Worm (Caenorhabditis elegans) whole organism, early embryonic: ENCODE results near the gene C14B9.3.

Experiments
- B0310.2 ChIP-seq: sonication (generic microtip); optimal IDR thresholded peaks from 2 replicates; lab custom pipeline; 2016; ENCODE audit warnings: mild to moderate bottlenecking, missing genetic modification characterization, missing compliant biosample characterization
- F13C5.2 ChIP-seq: sonication (generic microtip); optimal IDR thresholded peaks from 2 replicates; lab custom pipeline; 2017; ENCODE audit warnings: mild to moderate bottlenecking, missing genetic modification characterization, inconsistent platforms, missing compliant biosample characterization
- aly-1 ChIP-seq: sonication (generic microtip); optimal IDR thresholded peaks from 2 replicates; lab custom pipeline; 2016; ENCODE audit warnings: missing genetic modification characterization, missing compliant biosample characterization
- ama-1 ChIP-seq: fragments of 150-350 bp; optimal IDR thresholded peaks from 2 replicates; lab custom pipeline; 2014
- ceh-13 ChIP-seq: fragments of 200-800 bp; sonication (Bioruptor generic); optimal IDR thresholded peaks from 2 replicates; lab custom pipeline; 2018; ENCODE audit warnings: mild to moderate bottlenecking, missing genetic modification characterization, missing compliant biosample characterization
- ceh-36 ChIP-seq: sonication (generic microtip); optimal IDR thresholded peaks from 2 replicates; lab custom pipeline; 2016; ENCODE audit warnings: missing genetic modification characterization, inconsistent platforms, missing compliant biosample characterization
- ets-7 ChIP-seq: sonication (generic microtip); optimal IDR thresholded peaks from 2 replicates; lab custom pipeline; 2016; ENCODE audit warnings: missing genotype, missing genetic modification characterization, missing compliant biosample characterization
- flt-1 ChIP-seq: fragments of 200-800 bp; sonication (Bioruptor generic); IDR thresholded peaks from 2 replicates; pipeline ENCODE4 v1.3.6; 2022; ENCODE audit warnings: missing genetic modification characterization, missing compliant biosample characterization
- hmbx-1 ChIP-seq: sonication (generic microtip); optimal IDR thresholded peaks from 2 replicates; lab custom pipeline; 2016; ENCODE audit warnings: mild to moderate bottlenecking, missing genetic modification characterization, missing compliant biosample characterization
- hmg-4 ChIP-seq: fragments of 200-800 bp; sonication (Bioruptor generic); optimal IDR thresholded peaks from 2 replicates; lab custom pipeline; 2018; ENCODE audit warnings: mild to moderate bottlenecking, missing genetic modification characterization, missing compliant biosample characterization
- hnd-1 ChIP-seq: sonication (generic microtip); optimal IDR thresholded peaks from 2 replicates; lab custom pipeline; 2016; ENCODE audit warnings: missing genetic modification characterization, missing compliant biosample characterization
- pes-1 ChIP-seq: fragments of 200-800 bp; sonication (Bioruptor generic); IDR thresholded peaks from 2 replicates; pipeline ENCODE4 v1.3.6; 2022; ENCODE audit warnings: missing genetic modification reagents, missing genetic modification characterization, missing compliant biosample characterization
- scrt-1 ChIP-seq: fragments of 200-800 bp; sonication (Bioruptor generic); IDR thresholded peaks from 2 replicates; pipeline ENCODE4 v1.3.6; 2022; ENCODE audit warnings: missing genetic modification characterization, missing compliant biosample characterization
- sea-1 ChIP-seq: fragments of 200-800 bp; sonication (Bioruptor generic); conservative IDR thresholded peaks from 2 replicates; pipeline ENCODE4 v1.3.6; 2022; ENCODE audit warnings: missing genetic modification characterization, missing compliant biosample characterization
- tbx-11 ChIP-seq: fragments of 200-800 bp; sonication (Bioruptor generic); IDR thresholded peaks from 2 replicates; pipeline ENCODE4 v1.3.6; 2022; ENCODE audit warnings: missing genetic modification characterization, missing compliant biosample characterization
- tbx-37 ChIP-seq: fragments of 200-800 bp; sonication (Bioruptor generic); conservative IDR thresholded peaks from 2 replicates; pipeline ENCODE4 v1.3.6; 2022; ENCODE audit warnings: missing genetic modification reagents, missing genetic modification characterization, missing compliant biosample characterization
- tra-4 ChIP-seq: sonication (generic microtip); optimal IDR thresholded peaks from 2 replicates; lab custom pipeline; 2017; ENCODE audit warnings: missing genetic modification characterization, missing compliant biosample characterization

The C14B9.3 gene

DNA sequence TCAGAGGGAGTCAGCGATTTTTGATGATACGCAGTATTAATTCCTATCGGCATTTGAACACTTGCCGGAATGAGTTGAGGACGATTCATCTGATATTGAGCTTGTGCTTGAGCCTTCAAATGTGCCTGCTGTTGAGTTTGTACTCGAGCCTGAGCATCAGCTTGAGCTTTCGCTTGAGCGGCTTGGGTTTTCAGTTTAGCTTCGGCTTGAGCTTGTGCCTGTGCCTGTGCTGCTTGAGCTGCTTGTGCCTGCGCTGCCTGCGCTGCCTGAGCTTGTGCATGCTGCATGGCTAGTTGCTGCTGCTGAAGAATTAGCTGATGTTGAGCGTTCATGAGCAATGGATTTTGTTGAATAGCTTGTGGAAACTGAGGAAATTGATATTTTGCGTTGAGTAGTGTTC lies 7.3 kb downstream of the C14B9.3 start:
- TF ChIP-seq tbx-37 (GFP tag; lab: Robert Waterston, UW), result no peak

- TF ChIP-seq ceh-36 (tag; lab: Kevin White, UChicago) (no peak), ama-1 (no peak), flt-1 (GFP tag; lab: Robert Waterston, UW) (no peak), tbx-11 (GFP tag; lab: Robert Waterston, UW) (no peak), tbx-37 (GFP tag; lab: Robert Waterston, UW) (no peak), hmbx-1 (no peak), scrt-1 (GFP tag; lab: Robert Waterston, UW) (no peak), F13C5.2 (tag; lab: Kevin White, UChicago) (no peak), ets-7 (no peak), aly-1 (tag; lab: Kevin White, UChicago) (no peak), B0310.2 (no peak), hmg-4 (no peak), hnd-1 (no peak), tra-4 (no peak), sea-1 (GFP tag; lab: Robert Waterston, UW) (no peak), ceh-13 (GFP tag; lab: Kevin White, UChicago) (no peak), pes-1 (GFP tag; lab: Robert Waterston, UW) (no peak)
Observed at ce11 chrIII:8117155-8117554, 8.6 kb downstream of the C14B9.3 start.

DNA sequence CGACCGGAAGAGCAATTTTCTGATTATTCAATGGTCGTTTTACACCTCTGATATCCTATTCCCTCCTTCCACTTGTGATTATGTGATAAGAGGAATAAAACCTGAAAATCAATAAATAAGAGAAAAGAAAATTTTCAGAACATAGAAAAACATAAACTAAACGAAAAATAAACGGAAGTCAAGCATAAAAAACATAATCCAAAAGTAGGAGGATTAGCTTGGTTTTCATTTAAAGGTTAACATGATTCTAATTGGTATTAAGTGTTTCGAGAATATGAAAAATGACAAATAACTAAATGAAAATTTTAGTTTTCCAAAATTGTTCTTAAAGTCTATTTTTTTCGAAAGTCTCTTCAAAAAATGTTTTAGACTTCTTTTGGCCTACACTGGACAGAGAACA lies 12.5 kb downstream of the C14B9.3 start, which contains the start of gene gei-8:
Gene gei-8 (minus strand): TSS at position 101 of the 400 bp plus-strand sequence.
- TF ChIP-seq F13C5.2 (tag; lab: Kevin White, UChicago), result no peak
- TF ChIP-seq ceh-13 (GFP tag; lab: Kevin White, UChicago), result no peak
- no peak for TF ChIP-seq flt-1 (GFP tag; lab: Robert Waterston, UW)
- no peak for TF ChIP-seq scrt-1 (GFP tag; lab: Robert Waterston, UW)
- TF ChIP-seq tbx-11 (GFP tag; lab: Robert Waterston, UW), result no peak
- TF ChIP-seq sea-1 (GFP tag; lab: Robert Waterston, UW), result no peak
- no peak for TF ChIP-seq pes-1 (GFP tag; lab: Robert Waterston, UW)
- TF ChIP-seq tra-4, result no peak
- no peak for TF ChIP-seq hnd-1
- no peak for TF ChIP-seq B0310.2

ce11 chrIII:8121923-8122322 lies 13.3 kb downstream of the C14B9.3 start:
- no peak for TF ChIP-seq ceh-36 (tag; lab: Kevin White, UChicago)

DNA sequence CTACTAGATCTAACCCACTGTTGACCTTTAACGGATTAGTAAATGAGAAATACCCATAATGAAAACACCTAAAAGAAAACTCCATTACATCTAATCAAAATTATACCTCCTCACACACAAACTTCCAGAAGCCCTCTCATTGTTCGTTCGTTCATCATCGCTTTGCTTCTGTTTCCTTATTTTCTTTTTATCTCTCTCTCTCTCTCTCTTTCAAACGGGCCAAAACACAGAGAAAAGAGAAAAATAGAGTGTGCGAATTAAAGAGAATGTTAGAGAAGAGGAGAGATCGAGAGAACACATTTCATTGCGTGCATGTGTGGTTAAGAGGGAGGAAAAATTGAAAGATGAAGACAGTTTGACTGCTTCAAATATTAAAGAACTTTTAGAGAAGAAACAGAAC lies 15.7 kb downstream of the C14B9.3 start:
- TF ChIP-seq pes-1 (GFP tag; lab: Robert Waterston, UW) (no peak), tra-4 (no peak), F13C5.2 (tag; lab: Kevin White, UChicago) (peak; percentile 30), hmg-4 (peak; percentile 27)

DNA sequence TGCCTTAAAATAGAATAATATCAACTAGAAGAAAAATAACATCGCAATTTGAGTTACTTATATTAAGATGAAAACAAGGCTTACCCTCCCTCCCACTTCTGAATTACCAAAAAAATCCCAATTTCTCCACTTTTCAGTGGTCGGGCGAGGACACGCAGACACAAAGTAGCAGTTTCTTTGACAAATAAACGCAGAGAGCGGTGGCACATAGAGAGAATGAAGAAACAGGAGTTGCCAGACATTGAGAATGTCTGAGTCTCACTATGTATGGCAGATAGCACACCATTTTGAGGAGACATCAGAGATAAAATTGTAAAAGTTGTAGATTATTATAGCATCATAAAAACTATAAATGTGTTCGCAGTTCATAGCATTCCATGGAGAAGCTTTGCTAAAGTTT lies 16.6 kb downstream of the C14B9.3 start:
- no peak for TF ChIP-seq ama-1
- TF ChIP-seq F13C5.2 (tag; lab: Kevin White, UChicago), result peak; percentile 62

DNA sequence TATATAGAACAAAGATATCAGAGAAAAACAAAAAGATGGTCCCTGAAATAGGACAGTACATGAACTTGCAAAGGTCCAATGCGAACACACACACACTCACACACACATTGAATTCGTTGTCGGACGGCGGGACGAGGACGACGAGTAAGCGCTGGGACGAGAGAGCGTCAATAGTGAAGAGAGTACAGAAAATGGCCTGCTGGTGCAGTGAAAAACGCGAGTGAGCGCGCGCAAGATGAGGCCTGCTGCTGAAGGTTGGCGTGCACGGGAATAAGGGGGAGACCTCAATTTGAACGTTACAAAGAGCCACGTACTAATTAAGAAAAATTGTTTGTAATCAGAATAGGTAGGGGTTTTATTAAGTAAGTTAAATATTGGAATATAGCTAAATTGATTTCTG lies 18.4 kb downstream of the C14B9.3 start:
- TF ChIP-seq ama-1 (no peak), hnd-1 (no peak), F13C5.2 (tag; lab: Kevin White, UChicago) (peak; percentile 58), ceh-13 (GFP tag; lab: Kevin White, UChicago) (no peak), ets-7 (no peak), sea-1 (GFP tag; lab: Robert Waterston, UW) (peak; percentile 54; the same call in 1 of the 2 replicates), B0310.2 (no peak), hmg-4 (peak; percentile 71), scrt-1 (GFP tag; lab: Robert Waterston, UW) (no peak), tra-4 (no peak), tbx-11 (GFP tag; lab: Robert Waterston, UW) (no peak), aly-1 (tag; lab: Kevin White, UChicago) (peak; percentile 26)

ce11 chrIII:8129195-8129594 lies 20.6 kb downstream of the C14B9.3 start:
- TF ChIP-seq tbx-11 (GFP tag; lab: Robert Waterston, UW) (no peak), hnd-1 (no peak), aly-1 (tag; lab: Kevin White, UChicago) (no peak), flt-1 (GFP tag; lab: Robert Waterston, UW) (no peak), ceh-13 (GFP tag; lab: Kevin White, UChicago) (no peak), ceh-36 (tag; lab: Kevin White, UChicago) (no peak), hmg-4 (no peak), tbx-37 (GFP tag; lab: Robert Waterston, UW) (no peak)

ce11 chrIII:8130177-8130902 lies 21.8 kb downstream of the C14B9.3 start, which contains the start of the genes rpl-21 and C14B9.10:
Gene rpl-21, minus strand, starts transcription at chrIII:8130227.
Gene C14B9.10, plus strand, starts transcription at chrIII:8130852.
- TF ChIP-seq tbx-37 (GFP tag; lab: Robert Waterston, UW) (no peak), B0310.2 (no peak), tra-4 (no peak), hmbx-1 (no peak), F13C5.2 (tag; lab: Kevin White, UChicago) (peak; percentile 17), hmg-4 (peak; percentile 2), ets-7 (no peak)
